Worm (Caenorhabditis elegans) whole organism, early embryonic: ENCODE measurements around the gene Y54G2A.13.

Experiments used
- ama-1 ChIP-seq: fragments of 150-350 bp; optimal IDR thresholded peaks from 2 replicates; lab custom pipeline; 2014
- hmbx-1 ChIP-seq: sonication (generic microtip); optimal IDR thresholded peaks from 2 replicates; lab custom pipeline; 2016; ENCODE audit warnings: mild to moderate bottlenecking, missing genetic modification characterization, missing compliant biosample characterization
- hmg-4 ChIP-seq: fragments of 200-800 bp; sonication (Bioruptor generic); optimal IDR thresholded peaks from 2 replicates; lab custom pipeline; 2018; ENCODE audit warnings: mild to moderate bottlenecking, missing genetic modification characterization, missing compliant biosample characterization

DNA sequence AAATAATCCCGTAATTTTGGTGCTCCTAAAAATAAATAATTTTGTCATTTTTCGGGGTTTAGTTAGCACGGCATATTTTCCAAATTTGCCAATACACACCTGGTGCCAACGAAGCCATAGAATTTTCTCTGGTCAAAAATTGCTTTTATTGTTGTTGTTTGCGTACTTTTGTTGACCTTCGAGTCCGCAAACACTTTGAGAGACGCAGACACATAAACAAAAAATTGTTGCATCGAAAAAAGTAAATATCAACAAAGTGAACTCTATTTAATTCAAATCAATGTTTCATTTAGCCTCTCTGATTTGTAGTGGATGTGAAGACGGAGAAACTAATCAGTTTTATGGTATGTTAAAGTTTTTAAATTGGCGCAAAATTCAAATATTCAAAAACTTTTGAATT is 26.7 kb upstream of the Y54G2A.13 start, which contains the start of gene Y54G2A.40:
- no peak for TF ChIP-seq hmg-4
- no peak for TF ChIP-seq ama-1 (lab: Kevin White, UChicago)
- TF ChIP-seq hmbx-1 (tag; lab: Kevin White, UChicago), result no peak
